Worm (Caenorhabditis elegans) whole organism, L2 larva: Measurements from ENCODE around the gene srh-44.

ENCODE experiments used
- C34F6.9 ChIP-seq: fragments of 150-350 bp; optimal IDR thresholded peaks from 2 replicates; lab custom pipeline; 2014; ENCODE audit warnings: missing biosample characterization, missing genetic modification characterization
- F13H6.1 ChIP-seq: sonication (generic microtip); optimal IDR thresholded peaks from 2 replicates; lab custom pipeline; 2016; ENCODE audit warnings: missing genetic modification characterization, missing compliant biosample characterization
- R02D3.7 ChIP-seq: fragments of 150-350 bp; optimal IDR thresholded peaks from 2 replicates; lab custom pipeline; 2014; ENCODE audit warnings: missing biosample characterization, missing genetic modification characterization
- Y55F3AM.14 ChIP-seq: fragments of 200-800 bp; sonication (Bioruptor generic); optimal IDR thresholded peaks from 2 replicates; lab custom pipeline; 2018; ENCODE audit warnings: mild to moderate bottlenecking, missing genetic modification characterization, missing compliant biosample characterization
- ZK546.5 ChIP-seq: sonication (generic microtip); optimal IDR thresholded peaks from 2 replicates; lab custom pipeline; 2017; ENCODE audit warnings: missing biosample characterization, missing genetic modification characterization
- alr-1 ChIP-seq: fragments of 150-350 bp; optimal IDR thresholded peaks from 2 replicates; lab custom pipeline; 2014; ENCODE audit warnings: missing biosample characterization, missing genetic modification characterization
- aly-2 ChIP-seq: fragments of 150-350 bp; optimal IDR thresholded peaks from 2 replicates; lab custom pipeline; 2014; ENCODE audit warnings: missing biosample characterization, missing genetic modification characterization
- ama-1 ChIP-seq: fragments of 150-350 bp; optimal IDR thresholded peaks from 2 replicates; lab custom pipeline; 2018; ENCODE audit warnings: inconsistent platforms
- blmp-1 ChIP-seq: sonication (generic microtip); optimal IDR thresholded peaks from 2 replicates; lab custom pipeline; 2017; ENCODE audit warnings: missing genetic modification characterization, mild to moderate bottlenecking, missing compliant biosample characterization, antibody characterized with exemption, moderate library complexity; ENCODE audit not compliant: insufficient read depth
- ceh-16 ChIP-seq: fragments of 150-350 bp; optimal IDR thresholded peaks from 2 replicates; lab custom pipeline; 2014; ENCODE audit warnings: missing biosample characterization, missing genetic modification characterization
- ceh-82 ChIP-seq: fragments of 150-350 bp; optimal IDR thresholded peaks from 2 replicates; lab custom pipeline; 2014; ENCODE audit warnings: missing biosample characterization, missing genetic modification characterization
- crh-2 ChIP-seq: sonication (generic microtip); optimal IDR thresholded peaks from 2 replicates; lab custom pipeline; 2017; ENCODE audit warnings: missing biosample characterization, missing genetic modification characterization
- dmd-4 ChIP-seq: sonication (generic microtip); optimal IDR thresholded peaks from 2 replicates; lab custom pipeline; 2017; ENCODE audit warnings: missing biosample characterization, missing genetic modification characterization
- egl-27 ChIP-seq: sonication (generic microtip); optimal IDR thresholded peaks from 3 replicates; lab custom pipeline; 2017; ENCODE audit warnings: missing biosample characterization, missing genetic modification reagents, missing genetic modification characterization
- elt-1 ChIP-seq: fragments of 150-350 bp; optimal IDR thresholded peaks from 2 replicates; lab custom pipeline; 2014; ENCODE audit warnings: missing biosample characterization, missing genetic modification characterization
- elt-3 ChIP-seq: sonication (generic microtip); optimal IDR thresholded peaks from 2 replicates; lab custom pipeline; 2017; ENCODE audit warnings: missing biosample characterization, missing genetic modification characterization
- fos-1 ChIP-seq: fragments of 150-350 bp; optimal IDR thresholded peaks from 2 replicates; lab custom pipeline; 2014; ENCODE audit warnings: missing biosample characterization, missing genetic modification characterization
- gmeb-1 ChIP-seq: fragments of 150-350 bp; optimal IDR thresholded peaks from 2 replicates; lab custom pipeline; 2014; ENCODE audit warnings: missing biosample characterization, missing genetic modification characterization
- lin-11 ChIP-seq: fragments of 150-350 bp; sonication (generic microtip); optimal IDR thresholded peaks from 2 replicates; lab custom pipeline; 2014; ENCODE audit warnings: missing biosample characterization, missing genetic modification characterization, inconsistent platforms, mixed read lengths
- lin-13 ChIP-seq: fragments of 150-350 bp; optimal IDR thresholded peaks from 2 replicates; lab custom pipeline; 2014; ENCODE audit warnings: missing biosample characterization, missing genetic modification reagents, missing genetic modification characterization
- lin-39 ChIP-seq: fragments of 150-350 bp; optimal IDR thresholded peaks from 2 replicates; lab custom pipeline; 2014; ENCODE audit warnings: missing biosample characterization, missing genetic modification reagents, missing genetic modification characterization
- lsy-2 ChIP-seq, 2 experiments: fragments of 150-350 bp in 1 of 2; sonication (generic microtip) in 1 of 2; optimal IDR thresholded peaks; 2 replicates each; lab custom pipeline; 2014 to 2017; ENCODE audit warnings: missing biosample characterization in 2 of 2, missing genetic modification characterization in 2 of 2
- mab-5 ChIP-seq: fragments of 150-350 bp; optimal IDR thresholded peaks from 2 replicates; lab custom pipeline; 2014; ENCODE audit warnings: missing biosample characterization, missing genetic modification characterization
- mbf-1 ChIP-seq: sonication (generic microtip); optimal IDR thresholded peaks from 2 replicates; lab custom pipeline; 2017; ENCODE audit warnings: missing biosample characterization, missing genetic modification characterization
- mdl-1 ChIP-seq, 2 experiments: fragments of 150-350 bp in 1 of 2; sonication (generic microtip) in 1 of 2; optimal IDR thresholded peaks; 2 replicates each; lab custom pipeline; 2017; ENCODE audit warnings: missing biosample characterization in 2 of 2, missing genetic modification characterization in 2 of 2
- nhr-10 ChIP-seq: sonication (generic microtip); optimal IDR thresholded peaks from 2 replicates; lab custom pipeline; 2017; ENCODE audit warnings: missing biosample characterization, missing genetic modification characterization
- nhr-11 ChIP-seq: fragments of 150-350 bp; optimal IDR thresholded peaks from 2 replicates; lab custom pipeline; 2014; ENCODE audit warnings: missing biosample characterization, missing genetic modification characterization
- nhr-12 ChIP-seq: fragments of 150-350 bp; optimal IDR thresholded peaks from 2 replicates; lab custom pipeline; 2014; ENCODE audit warnings: missing biosample characterization, missing genetic modification characterization
- nhr-129 ChIP-seq: fragments of 150-350 bp; optimal IDR thresholded peaks from 2 replicates; lab custom pipeline; 2014; ENCODE audit warnings: missing biosample characterization, missing genetic modification characterization
- nhr-21 ChIP-seq: fragments of 150-350 bp; optimal IDR thresholded peaks from 2 replicates; lab custom pipeline; 2014; ENCODE audit warnings: missing biosample characterization, missing genetic modification characterization
- nhr-23 ChIP-seq: fragments of 150-350 bp; optimal IDR thresholded peaks from 2 replicates; lab custom pipeline; 2014; ENCODE audit warnings: missing biosample characterization, missing genetic modification reagents, missing genetic modification characterization
- nhr-237 ChIP-seq: fragments of 150-350 bp; optimal IDR thresholded peaks from 2 replicates; lab custom pipeline; 2014; ENCODE audit warnings: missing biosample characterization, missing genetic modification characterization
- nhr-25 ChIP-seq: fragments of 150-350 bp; sonication (generic microtip); optimal IDR thresholded peaks from 3 replicates; lab custom pipeline; 2014; ENCODE audit warnings: missing biosample characterization, missing genetic modification characterization
- nhr-6 ChIP-seq: fragments of 150-350 bp; optimal IDR thresholded peaks from 2 replicates; lab custom pipeline; 2014; ENCODE audit warnings: missing biosample characterization, missing genetic modification characterization
- nhr-77 ChIP-seq: fragments of 150-350 bp; optimal IDR thresholded peaks from 2 replicates; lab custom pipeline; 2014; ENCODE audit warnings: missing biosample characterization, missing genetic modification characterization
- peb-1 ChIP-seq: fragments of 150-350 bp; optimal IDR thresholded peaks from 2 replicates; lab custom pipeline; 2014; ENCODE audit warnings: missing biosample characterization, missing genetic modification characterization
- sem-4 ChIP-seq: fragments of 150-350 bp; optimal IDR thresholded peaks from 2 replicates; lab custom pipeline; 2014; ENCODE audit warnings: missing biosample characterization, missing genetic modification reagents, missing genetic modification characterization
- skn-1 ChIP-seq: sonication (generic microtip); optimal IDR thresholded peaks from 2 replicates; lab custom pipeline; 2017; ENCODE audit warnings: missing biosample characterization, missing genetic modification characterization
- sma-3 ChIP-seq: sonication (generic microtip); optimal IDR thresholded peaks from 2 replicates; lab custom pipeline; 2016; ENCODE audit warnings: missing genetic modification reagents, missing genetic modification characterization, missing compliant biosample characterization
- sma-9 ChIP-seq, 2 experiments: fragments of 150-350 bp in 1 of 2; sonication (generic microtip) in 1 of 2; optimal IDR thresholded peaks; 2 replicates each; lab custom pipeline; 2014 to 2016; ENCODE audit warnings: missing genetic modification characterization in 2 of 2, mild to moderate bottlenecking in 1 of 2, missing biosample characterization in 1 of 2, missing compliant biosample characterization in 1 of 2, missing genetic modification reagents in 1 of 2, moderate library complexity in 1 of 2
- snpc-4 ChIP-seq: fragments of 150-350 bp; optimal IDR thresholded peaks from 2 replicates; lab custom pipeline; 2014; ENCODE audit warnings: missing biosample characterization, missing genetic modification characterization
- unc-39 ChIP-seq: fragments of 150-350 bp; optimal IDR thresholded peaks from 2 replicates; lab custom pipeline; 2014; ENCODE audit warnings: missing biosample characterization, missing genetic modification characterization
- unc-55 ChIP-seq: fragments of 150-350 bp; sonication (generic microtip); optimal IDR thresholded peaks from 3 replicates; lab custom pipeline; 2014; ENCODE audit warnings: missing biosample characterization, missing genetic modification reagents, missing genetic modification characterization
- unc-62 ChIP-seq: fragments of 150-350 bp; optimal IDR thresholded peaks from 2 replicates; lab custom pipeline; 2014; ENCODE audit warnings: missing biosample characterization, missing genetic modification reagents, missing genetic modification characterization
- zag-1 ChIP-seq: fragments of 150-350 bp; optimal IDR thresholded peaks from 2 replicates; lab custom pipeline; 2014; ENCODE audit warnings: missing biosample characterization, missing genetic modification characterization
- ztf-1 ChIP-seq: fragments of 200-800 bp; sonication (Bioruptor generic); conservative IDR thresholded peaks from 2 replicates; pipeline ENCODE4 v1.3.6; 2022; ENCODE audit warnings: missing genetic modification characterization, missing compliant biosample characterization
- ztf-11 ChIP-seq: sonication (generic microtip); optimal IDR thresholded peaks from 2 replicates; lab custom pipeline; 2017; ENCODE audit warnings: missing biosample characterization, missing genetic modification characterization
- ztf-4 ChIP-seq: fragments of 150-350 bp; optimal IDR thresholded peaks from 2 replicates; lab custom pipeline; 2014; ENCODE audit warnings: missing biosample characterization, missing genetic modification characterization

srh-44 gene

DNA sequence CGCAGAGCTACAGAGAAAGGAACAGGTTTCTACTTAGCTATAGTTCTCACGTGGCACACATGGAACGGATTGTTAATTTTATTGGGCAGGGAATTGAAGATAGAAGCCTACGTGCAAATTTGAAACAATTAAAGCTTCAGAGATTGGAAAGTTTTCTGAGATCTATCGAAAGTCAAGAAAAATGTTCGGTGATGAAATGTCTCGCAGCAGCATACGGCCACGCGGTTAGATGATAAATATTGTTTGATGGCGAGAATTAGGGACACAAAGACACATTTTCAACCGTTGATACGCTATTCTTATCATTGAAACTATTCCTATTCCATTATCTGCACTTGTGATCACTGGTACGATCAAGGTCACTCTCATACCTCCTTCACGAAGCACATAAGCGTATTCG is 42.3 kb upstream of the srh-44 start:
- TF ChIP-seq gmeb-1 (peak; percentile 25), ceh-82 (tag; lab: Kevin White, UChicago) (no peak), nhr-11 (tag; lab: Kevin White, UChicago) (no peak), sma-9 (GFP tag; optimal IDR thresholded peaks at IDR 0.05; lab: Kevin White, UChicago) (peak; percentile 80), sma-9 (tag; optimal IDR thresholded peaks at IDR 0.05; lab: Kevin White, UChicago) (no peak), ztf-4 (tag; lab: Kevin White, UChicago) (no peak), nhr-129 (peak; percentile 36), nhr-77 (tag; lab: Kevin White, UChicago) (no peak), C34F6.9 (peak; percentile 21), sem-4 (peak; percentile 21), ama-1 (lab: Kevin White, UChicago) (no peak), ztf-11 (no peak), elt-1 (no peak), mdl-1 (tag; optimal IDR thresholded peaks at IDR 0.05; lab: Kevin White, UChicago) (peak in 1 of 2 experiments; percentile 55), nhr-21 (tag; lab: Kevin White, UChicago) (peak; percentile 79), nhr-237 (tag; lab: Kevin White, UChicago) (no peak), sma-3 (GFP tag; lab: Kevin White, UChicago) (peak; percentile 53), crh-2 (peak; percentile 42), lin-13 (GFP tag; lab: Kevin White, UChicago) (no peak), lsy-2 (tag; optimal IDR thresholded peaks at IDR 0.05; lab: Kevin White, UChicago) (peak in 1 of 2 experiments; percentile 23), blmp-1 (peak; percentile 95), lin-39 (tag; lab: Kevin White, UChicago) (no peak), fos-1 (tag; lab: Kevin White, UChicago) (peak; percentile 81), elt-3 (tag; lab: Kevin White, UChicago) (no peak), nhr-25 (peak; percentile 62)

DNA sequence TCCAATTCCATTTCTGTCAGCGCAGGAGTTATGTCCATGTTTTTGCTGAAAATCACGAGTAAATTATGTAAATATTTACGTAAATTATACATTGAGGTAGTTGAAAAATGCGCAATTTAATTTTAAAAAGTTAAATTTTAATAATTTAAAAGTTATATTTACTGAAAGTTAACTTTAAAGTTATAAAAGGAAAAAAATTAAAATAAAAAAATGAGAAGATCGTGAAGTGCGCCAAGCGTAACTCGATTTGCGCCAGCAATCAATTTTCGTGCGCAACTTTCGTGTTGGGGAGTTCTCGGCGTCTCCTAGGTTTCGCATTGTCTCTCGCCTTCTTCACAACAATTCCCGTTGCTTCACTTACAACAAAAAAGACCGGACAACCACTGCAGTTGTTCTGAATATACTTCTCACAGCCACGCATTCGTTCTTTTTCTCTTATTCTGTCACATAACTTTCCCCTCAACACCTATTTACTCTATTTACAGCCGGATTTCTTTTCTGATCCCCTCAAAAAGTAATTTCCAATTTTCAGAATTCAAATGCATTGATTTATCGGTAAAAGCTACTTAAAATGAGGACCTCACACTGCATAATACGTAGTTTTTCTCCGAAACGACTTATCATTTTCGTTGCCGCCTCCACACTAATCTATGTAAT is 41.2 kb upstream of the srh-44 start, which contains the start of the genes metl-1 and W02B12.11:
TSS of gene metl-1 (minus strand) at position 51 of the 657 bp plus-strand sequence.
TSS of gene W02B12.11 (plus strand) at position 337 of the 657 bp plus-strand sequence.
- TF ChIP-seq elt-1 (no peak), nhr-23 (tag; lab: Kevin White, UChicago) (no peak), Y55F3AM.14 (GFP tag; lab: Kevin White, UChicago) (peak; percentile 29), snpc-4 (peak; percentile 77), elt-3 (tag; lab: Kevin White, UChicago) (no peak), zag-1 (tag; lab: Kevin White, UChicago) (no peak), gmeb-1 (peak; percentile 87), unc-62 (GFP tag; lab: Kevin White, UChicago) (no peak), nhr-6 (tag; lab: Kevin White, UChicago) (peak; percentile 38), mab-5 (peak; percentile 68), lsy-2 (tag; optimal IDR thresholded peaks at IDR 0.05; lab: Kevin White, UChicago) (peak; percentile 84 to 92), ztf-4 (tag; lab: Kevin White, UChicago) (peak; percentile 79), alr-1 (tag; lab: Kevin White, UChicago) (no peak), nhr-129 (peak; percentile 62), fos-1 (tag; lab: Kevin White, UChicago) (peak; percentile 50), unc-55 (GFP tag; lab: Kevin White, UChicago) (peak; percentile 87), peb-1 (tag; lab: Kevin White, UChicago) (no peak), ceh-16 (peak; percentile 21), mdl-1 (tag; optimal IDR thresholded peaks at IDR 0.05; lab: Kevin White, UChicago) (no peak), nhr-237 (tag; lab: Kevin White, UChicago) (no peak), R02D3.7 (peak; percentile 53), mbf-1 (tag; lab: Kevin White, UChicago) (no peak), nhr-21 (tag; lab: Kevin White, UChicago) (peak; percentile 82), nhr-12 (tag; lab: Kevin White, UChicago) (no peak), F13H6.1 (peak; percentile 89), lin-39 (tag; lab: Kevin White, UChicago) (no peak), egl-27 (tag; lab: Kevin White, UChicago) (peak; percentile 32), unc-39 (no peak), sem-4 (peak; percentile 88), dmd-4 (tag; lab: Kevin White, UChicago) (no peak), sma-9 (GFP tag; optimal IDR thresholded peaks at IDR 0.05; lab: Kevin White, UChicago) (peak; percentile 90), sma-9 (tag; optimal IDR thresholded peaks at IDR 0.05; lab: Kevin White, UChicago) (no peak), crh-2 (peak; percentile 83), blmp-1 (peak; percentile 68), lin-11 (peak; percentile 79), ZK546.5 (tag; lab: Kevin White, UChicago) (no peak), ztf-11 (no peak), ztf-1 (GFP tag; lab: Robert Waterston, UW) (no peak), skn-1 (tag; lab: Kevin White, UChicago) (no peak), nhr-10 (tag; lab: Kevin White, UChicago) (no peak), ama-1 (lab: Kevin White, UChicago) (peak; percentile 14), nhr-25 (peak; percentile 87), lin-13 (GFP tag; lab: Kevin White, UChicago) (peak; percentile 85), nhr-77 (tag; lab: Kevin White, UChicago) (no peak), aly-2 (tag; lab: Kevin White, UChicago) (no peak), sma-3 (GFP tag; lab: Kevin White, UChicago) (peak; percentile 77), ceh-82 (tag; lab: Kevin White, UChicago) (no peak)
